Worm (Caenorhabditis elegans) whole organism, late embryonic: ENCODE measurements around the gene cdc-42.
A peak's percentile ranks its signal among the peaks of the same experiment; 100 is the strongest.

Experiments
- C38D4.7 ChIP-seq: fragments of 200-800 bp; sonication (Bioruptor generic); optimal IDR thresholded peaks from 2 replicates; lab custom pipeline; 2018; ENCODE audit warnings: mild to moderate bottlenecking, missing genetic modification characterization, moderate library complexity, missing compliant biosample characterization
- K02D7.2 ChIP-seq: sonication (generic microtip); optimal IDR thresholded peaks from 2 replicates; lab custom pipeline; 2017; ENCODE audit warnings: mild to moderate bottlenecking, missing genetic modification characterization, missing compliant biosample characterization
- K09A11.1 ChIP-seq: sonication (generic microtip); optimal IDR thresholded peaks from 2 replicates; lab custom pipeline; 2017; ENCODE audit warnings: antibody characterized with exemption, mild to moderate bottlenecking, missing genetic modification characterization, missing compliant biosample characterization; ENCODE audit not compliant: insufficient read depth
- T23F11.4 ChIP-seq: fragments of 200-800 bp; sonication (Bioruptor generic); optimal IDR thresholded peaks from 2 replicates; lab custom pipeline; 2018; ENCODE audit warnings: mild to moderate bottlenecking, missing genetic modification characterization, missing compliant biosample characterization
- ahr-1 ChIP-seq: sonication (generic microtip); optimal IDR thresholded peaks from 2 replicates; lab custom pipeline; 2016; ENCODE audit warnings: missing genetic modification characterization, missing compliant biosample characterization
- ceh-18 ChIP-seq: sonication (generic microtip); optimal IDR thresholded peaks from 2 replicates; lab custom pipeline; 2016; ENCODE audit warnings: missing genetic modification characterization, missing compliant biosample characterization
- ceh-19 ChIP-seq: fragments of 200-800 bp; sonication (Bioruptor generic); optimal IDR thresholded peaks from 2 replicates; lab custom pipeline; 2018; ENCODE audit warnings: mild to moderate bottlenecking, missing genetic modification characterization, missing compliant biosample characterization
- ceh-31 ChIP-seq: sonication (generic microtip); optimal IDR thresholded peaks from 2 replicates; lab custom pipeline; 2016; ENCODE audit warnings: missing genetic modification characterization, missing compliant biosample characterization
- ceh-6 ChIP-seq: fragments of 200-800 bp; sonication (Bioruptor generic); optimal IDR thresholded peaks from 2 replicates; lab custom pipeline; 2018; ENCODE audit warnings: mild to moderate bottlenecking, missing genetic modification characterization, missing compliant biosample characterization
- ceh-9 ChIP-seq: sonication (generic microtip); optimal IDR thresholded peaks from 2 replicates; lab custom pipeline; 2016; ENCODE audit warnings: mild to moderate bottlenecking, missing genetic modification characterization, inconsistent platforms, missing compliant biosample characterization
- che-1 ChIP-seq: sonication (generic microtip); optimal IDR thresholded peaks from 2 replicates; lab custom pipeline; 2016; ENCODE audit warnings: mild to moderate bottlenecking, missing genetic modification characterization, missing compliant biosample characterization
- dmd-4 ChIP-seq: sonication (generic microtip); optimal IDR thresholded peaks from 2 replicates; lab custom pipeline; 2016; ENCODE audit warnings: borderline replicate concordance, missing genetic modification characterization, missing compliant biosample characterization
- dve-1 ChIP-seq: sonication (generic microtip); optimal IDR thresholded peaks from 2 replicates; lab custom pipeline; 2017; ENCODE audit warnings: antibody characterized with exemption, mild to moderate bottlenecking, missing genetic modification characterization, missing compliant biosample characterization
- elt-2 ChIP-seq: sonication (generic microtip); optimal IDR thresholded peaks from 2 replicates; lab custom pipeline; 2016; ENCODE audit warnings: missing genetic modification reagents, missing genetic modification characterization, missing compliant biosample characterization
- eyg-1 ChIP-seq: sonication (generic microtip); optimal IDR thresholded peaks from 2 replicates; lab custom pipeline; 2016; ENCODE audit warnings: missing genotype, missing genetic modification characterization, missing compliant biosample characterization
- gmeb-2 ChIP-seq: sonication (generic microtip); optimal IDR thresholded peaks from 2 replicates; lab custom pipeline; 2016; ENCODE audit warnings: missing genetic modification characterization, inconsistent platforms, missing compliant biosample characterization
- hlh-30 ChIP-seq: sonication (generic microtip); optimal IDR thresholded peaks from 2 replicates; lab custom pipeline; 2017; ENCODE audit warnings: antibody characterized with exemption, missing genetic modification characterization, missing compliant biosample characterization; ENCODE audit not compliant: insufficient read depth
- lim-6 ChIP-seq: sonication (generic microtip); optimal IDR thresholded peaks from 2 replicates; lab custom pipeline; 2016; ENCODE audit warnings: missing genetic modification characterization, missing compliant biosample characterization
- lin-11 ChIP-seq: fragments of 200-800 bp; sonication (Bioruptor generic); optimal IDR thresholded peaks from 2 replicates; lab custom pipeline; 2018; ENCODE audit warnings: mild to moderate bottlenecking, missing genetic modification characterization, missing compliant biosample characterization
- madf-2 ChIP-seq: sonication (generic microtip); optimal IDR thresholded peaks from 2 replicates; lab custom pipeline; 2017; ENCODE audit warnings: missing genetic modification characterization, missing compliant biosample characterization
- nhr-232 ChIP-seq: sonication (generic microtip); optimal IDR thresholded peaks from 2 replicates; lab custom pipeline; 2016; ENCODE audit warnings: missing genetic modification characterization, missing compliant biosample characterization
- npax-4 ChIP-seq: sonication (generic microtip); optimal IDR thresholded peaks from 2 replicates; lab custom pipeline; 2016; ENCODE audit warnings: missing genetic modification characterization, missing compliant biosample characterization
- odd-2 ChIP-seq: sonication (generic microtip); optimal IDR thresholded peaks from 2 replicates; lab custom pipeline; 2017; ENCODE audit warnings: antibody characterized with exemption, mild to moderate bottlenecking, missing genetic modification characterization, missing compliant biosample characterization
- pat-9 ChIP-seq: fragments of 200-800 bp; sonication (Bioruptor generic); optimal IDR thresholded peaks from 2 replicates; lab custom pipeline; 2018; ENCODE audit warnings: mild to moderate bottlenecking, missing genetic modification characterization, moderate library complexity, missing compliant biosample characterization
- pha-2 ChIP-seq: sonication (generic microtip); optimal IDR thresholded peaks from 2 replicates; lab custom pipeline; 2017; ENCODE audit warnings: mild to moderate bottlenecking, missing genetic modification characterization, missing compliant biosample characterization
- sdc-2 ChIP-seq: sonication (generic microtip); optimal IDR thresholded peaks from 2 replicates; lab custom pipeline; 2016; ENCODE audit warnings: missing genotype, missing genetic modification characterization, missing compliant biosample characterization
- ttx-3 ChIP-seq: sonication (generic microtip); optimal IDR thresholded peaks from 2 replicates; lab custom pipeline; 2016; ENCODE audit warnings: missing genetic modification reagents, missing genetic modification characterization, missing compliant biosample characterization
- unc-3 ChIP-seq, 2 experiments: fragments of 200-800 bp in 1 of 2; sonication (Bioruptor generic) in 1 of 2; sonication (generic microtip) in 1 of 2; conservative IDR thresholded peaks in 1 of 2; optimal IDR thresholded peaks in 1 of 2; 2 replicates each; pipeline versions ENCODE4 v1.3.6 to Lab custom; 2016 to 2022; ENCODE audit warnings: missing compliant biosample characterization in 2 of 2, missing genetic modification characterization in 2 of 2, missing genetic modification reagents in 1 of 2
- unc-42 ChIP-seq: sonication (generic microtip); optimal IDR thresholded peaks from 2 replicates; lab custom pipeline; 2016; ENCODE audit warnings: missing genotype, missing genetic modification characterization, missing compliant biosample characterization
- zip-5 ChIP-seq: sonication (generic microtip); optimal IDR thresholded peaks from 2 replicates; lab custom pipeline; 2016; ENCODE audit warnings: missing genetic modification characterization, missing compliant biosample characterization
- ztf-16 ChIP-seq: sonication (generic microtip); optimal IDR thresholded peaks from 2 replicates; lab custom pipeline; 2017; ENCODE audit warnings: missing genetic modification characterization, missing compliant biosample characterization

The cdc-42 gene

ce11 chrII:7628640-7629039, 12.4 kb downstream of the cdc-42 start:
- no peak for TF ChIP-seq pha-2 (tag; lab: Kevin White, UChicago)
- no peak for TF ChIP-seq zip-5 (tag; lab: Kevin White, UChicago)
- TF ChIP-seq madf-2: no peak

- no peak for TF ChIP-seq che-1 (tag; lab: Kevin White, UChicago)
- no peak for TF ChIP-seq lin-11 (tag; lab: Kevin White, UChicago)
- no peak for TF ChIP-seq nhr-232 (tag; lab: Kevin White, UChicago)
- no peak for TF ChIP-seq eyg-1 (tag; lab: Kevin White, UChicago)
- TF ChIP-seq unc-42 (tag; lab: Kevin White, UChicago): no peak
- TF ChIP-seq ztf-16: no peak
- TF ChIP-seq gmeb-2 (tag; lab: Kevin White, UChicago): no peak
- no peak for TF ChIP-seq sdc-2 (tag; lab: Kevin White, UChicago)
- no peak for TF ChIP-seq T23F11.4 (GFP tag; lab: Kevin White, UChicago)
- TF ChIP-seq npax-4 (tag; lab: Kevin White, UChicago): no peak
- TF ChIP-seq ceh-19 (GFP tag; lab: Kevin White, UChicago): no peak
- no peak for TF ChIP-seq C38D4.7 (GFP tag; lab: Kevin White, UChicago)
- no peak for TF ChIP-seq odd-2 (tag; lab: Kevin White, UChicago)
- no peak for TF ChIP-seq K09A11.1 (tag; lab: Kevin White, UChicago)
- TF ChIP-seq ttx-3: no peak
Observed at ce11 chrII:7630052-7630451, 13.8 kb downstream of the cdc-42 start.

- TF ChIP-seq ttx-3 (no peak), K02D7.2 (tag; lab: Kevin White, UChicago) (no peak), ceh-18 (no peak), elt-2 (tag; lab: Kevin White, UChicago) (peak; percentile 76)
- TF ChIP-seq, all 69 proteins: peak for 1
Observed at ce11 chrII:7631171-7631570, 14.9 kb downstream of the cdc-42 start.

- TF ChIP-seq C38D4.7 (GFP tag; lab: Kevin White, UChicago) (no peak), unc-42 (tag; lab: Kevin White, UChicago) (peak; percentile 59)
- TF ChIP-seq, all 69 proteins: peak for 1
Observed at ce11 chrII:7631677-7632210, 15.5 kb downstream of the cdc-42 start.

ce11 chrII:7635296-7635695, 19.0 kb downstream of the cdc-42 start:
- TF ChIP-seq dve-1 (no peak), lin-11 (tag; lab: Kevin White, UChicago) (no peak), T23F11.4 (GFP tag; lab: Kevin White, UChicago) (no peak), eyg-1 (tag; lab: Kevin White, UChicago) (no peak), ceh-9 (tag; lab: Kevin White, UChicago) (peak; percentile 39), lim-6 (tag; lab: Kevin White, UChicago) (no peak), ceh-31 (tag; lab: Kevin White, UChicago) (peak; percentile 16), K09A11.1 (tag; lab: Kevin White, UChicago) (no peak), zip-5 (tag; lab: Kevin White, UChicago) (no peak), unc-3 (GFP tag; conservative IDR thresholded peaks at IDR 0.05; lab: Robert Waterston, UW) (no peak), unc-3 (tag; optimal IDR thresholded peaks at IDR 0.05; lab: Kevin White, UChicago) (no peak), ahr-1 (no peak), hlh-30 (tag; lab: Kevin White, UChicago) (no peak), pat-9 (tag; lab: Kevin White, UChicago) (no peak), odd-2 (tag; lab: Kevin White, UChicago) (no peak), ceh-6 (GFP tag; lab: Kevin White, UChicago) (peak; percentile 3), unc-42 (tag; lab: Kevin White, UChicago) (no peak), ceh-18 (peak; percentile 48), dmd-4 (tag; lab: Kevin White, UChicago) (peak; percentile 39)
- TF ChIP-seq, all 69 proteins: peak for 5
